Fruit fly (Drosophila melanogaster): ENCODE results near the gene CG11594.

DNA sequence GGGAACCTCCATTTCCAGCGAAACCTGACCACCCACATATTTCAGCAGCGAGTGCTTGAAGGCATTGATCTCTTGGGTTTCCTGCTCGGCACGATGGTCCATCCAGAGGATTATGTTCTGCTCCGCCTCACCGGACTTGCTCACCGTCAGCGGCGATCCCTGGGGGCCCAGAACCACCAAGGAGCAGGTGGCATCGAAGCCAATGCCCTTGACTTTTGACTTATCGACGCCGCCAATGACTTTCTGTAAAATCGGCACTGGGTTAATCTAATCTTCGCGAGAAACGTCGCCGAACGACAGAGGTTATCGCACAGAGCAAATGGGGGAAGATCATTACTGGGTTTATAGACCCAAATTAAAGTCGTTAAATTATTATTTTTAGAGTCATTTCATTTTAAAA lies 1.3 kb downstream of the CG11594 start:
- no peak for TF ChIP-seq rn (GFP tag; IDR thresholded peaks at IDR 0.05)
- TF ChIP-seq CG32121 (GFP tag; IDR thresholded peaks at IDR 0.05) = no peak
- no peak for TF ChIP-seq CG13204 (GFP tag; optimal IDR thresholded peaks at IDR 0.05)
- no peak for TF ChIP-seq CG15710 (tag; optimal IDR thresholded peaks at IDR 0.05)
- no peak for TF ChIP-seq CG34367 (tag; optimal IDR thresholded peaks at IDR 0.05)
- TF ChIP-seq CG10348 (GFP tag; IDR thresholded peaks at IDR 0.05) = no peak

Measured in whole organism, pupa.